Fruit fly (Drosophila melanogaster): ENCODE measurements around the gene CG46448.

The CG46448 gene

DNA sequence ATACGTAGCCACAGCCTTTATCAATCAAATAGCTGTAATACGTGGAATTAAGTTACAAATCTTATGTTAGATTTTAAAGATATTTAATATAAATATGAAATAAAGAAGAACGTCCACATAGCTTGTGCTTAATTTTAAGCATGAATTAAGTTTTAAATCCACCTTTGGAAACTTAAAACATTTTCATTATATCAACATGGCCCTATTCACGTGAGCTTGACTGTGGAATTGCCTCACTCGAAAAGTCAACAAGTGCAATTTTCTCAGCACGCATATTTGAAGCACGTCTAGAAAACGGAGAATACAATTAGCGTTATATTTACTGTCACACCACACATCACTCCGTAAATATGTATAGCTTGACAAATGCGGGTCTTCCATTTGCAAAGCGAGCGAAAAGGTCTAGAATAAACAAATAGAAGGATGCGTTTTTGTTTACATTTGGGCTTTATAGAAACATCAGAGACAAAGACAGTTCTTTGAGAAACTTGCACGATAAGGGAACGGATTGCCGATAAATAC lies 27.8 kb upstream of the CG46448 start (continued):
- peak; percentile 88 for TF ChIP-seq CG32767 (GFP tag; IDR thresholded peaks at IDR 0.05)
- peak; percentile 57 for TF ChIP-seq CG17802 (tag; optimal IDR thresholded peaks at IDR 0.05)
- TF ChIP-seq CG9727 (GFP tag; optimal IDR thresholded peaks at IDR 0.05), result peak; percentile 90
- TF ChIP-seq Nf-YA (GFP tag; IDR thresholded peaks at IDR 0.05), result peak; percentile 74
- no peak for TF ChIP-seq ash1 (GFP tag; optimal IDR thresholded peaks at IDR 0.05)
- TF ChIP-seq CG7839 (tag; optimal IDR thresholded peaks at IDR 0.05), result peak; percentile 95
- TF ChIP-seq CG7357 (GFP tag; IDR thresholded peaks at IDR 0.05), result peak; percentile 74; the same call in 2 of the 3 replicates
- peak; percentile 92 for TF ChIP-seq row (GFP tag; IDR thresholded peaks at IDR 0.05)
- no peak for TF ChIP-seq Dp (GFP tag; optimal IDR thresholded peaks at IDR 0.05)
- TF ChIP-seq Side (GFP tag; optimal IDR thresholded peaks at IDR 0.05), result no peak
- no peak for TF ChIP-seq CG34224 (GFP tag; IDR thresholded peaks at IDR 0.05; ENCODE audit: partially characterized antibody)
- TF ChIP-seq CG8290 (GFP tag; optimal IDR thresholded peaks at IDR 0.05), result peak; percentile 51
- TF ChIP-seq CG8290 (tag; optimal IDR thresholded peaks at IDR 0.05), result peak; percentile 24 to 63
- TF ChIP-seq D (optimal IDR thresholded peaks at IDR 0.05), result no peak
- peak; percentile 79 for TF ChIP-seq D (GFP tag; optimal IDR thresholded peaks at IDR 0.05)
- TF ChIP-seq CG4820 (GFP tag; optimal IDR thresholded peaks at IDR 0.05), result peak; percentile 84
- TF ChIP-seq fd3F (GFP tag; optimal IDR thresholded peaks at IDR 0.05), result peak; percentile 89
- peak; percentile 76 for TF ChIP-seq CG30431 (GFP tag; optimal IDR thresholded peaks at IDR 0.05)
- peak in 1 of 2 experiments; percentile 58 for TF ChIP-seq insv (GFP tag; optimal IDR thresholded peaks at IDR 0.05)
- TF ChIP-seq E2f2 (GFP tag; IDR thresholded peaks at IDR 0.05), result peak; percentile 61
- peak; percentile 11 for TF ChIP-seq CG12769 (tag; optimal IDR thresholded peaks at IDR 0.05)
- peak; percentile 80 for TF ChIP-seq ATbp (GFP tag; optimal IDR thresholded peaks at IDR 0.05)
- TF ChIP-seq gro (GFP tag; optimal IDR thresholded peaks at IDR 0.05), result no peak
- no peak for TF ChIP-seq ab (GFP tag; optimal IDR thresholded peaks at IDR 0.05)
- no peak for TF ChIP-seq pita (GFP tag; optimal IDR thresholded peaks at IDR 0.05)
- TF ChIP-seq p53 (GFP tag; optimal IDR thresholded peaks at IDR 0.05), result no peak
- peak; percentile 20; the same call in 1 of the 2 replicates for TF ChIP-seq Lim3 (GFP tag; IDR thresholded peaks at IDR 0.05)
- TF ChIP-seq Opbp (GFP tag; IDR thresholded peaks at IDR 0.05; ENCODE audit: partially characterized antibody), result no peak
- TF ChIP-seq B-H2 (GFP tag; optimal IDR thresholded peaks at IDR 0.05), result peak; percentile 86
- TF ChIP-seq knrl (GFP tag; IDR thresholded peaks at IDR 0.05; ENCODE audit: partially characterized antibody), result no peak
- peak; percentile 91 for TF ChIP-seq salm (tag; optimal IDR thresholded peaks at IDR 0.05)
- TF ChIP-seq CG14667 (GFP tag; IDR thresholded peaks at IDR 0.05), result no peak; the same call in 1 of the 2 replicates
- peak; percentile 90 for TF ChIP-seq NfI (GFP tag; optimal IDR thresholded peaks at IDR 0.05)
- peak; percentile 44 for TF ChIP-seq grn (GFP tag; optimal IDR thresholded peaks at IDR 0.05)
- TF ChIP-seq NFAT (GFP tag; IDR thresholded peaks at IDR 0.05), result peak; percentile 64
- peak; percentile 93 for TF ChIP-seq nmo (GFP tag; optimal IDR thresholded peaks at IDR 0.05)
- TF ChIP-seq unpg (GFP tag; optimal IDR thresholded peaks at IDR 0.05), result peak; percentile 96
- TF ChIP-seq MBD-R2 (GFP tag; IDR thresholded peaks at IDR 0.05), result peak; percentile 64
- peak; percentile 77 for TF ChIP-seq slou (GFP tag; optimal IDR thresholded peaks at IDR 0.05)
- TF ChIP-seq org-1 (GFP tag; optimal IDR thresholded peaks at IDR 0.05), result peak; percentile 77
- TF ChIP-seq CG18011 (GFP tag; optimal IDR thresholded peaks at IDR 0.05), result peak; percentile 47
- TF ChIP-seq CG11456 (GFP tag; IDR thresholded peaks at IDR 0.05), result peak; percentile 76; the same call in 2 of the 3 replicates
- no peak for TF ChIP-seq dimm (GFP tag; IDR thresholded peaks at IDR 0.05)
- TF ChIP-seq CG11560 (tag; IDR thresholded peaks at IDR 0.05), result no peak
- peak; percentile 94 for TF ChIP-seq corto (GFP tag; optimal IDR thresholded peaks at IDR 0.05)
- peak; percentile 84 for TF ChIP-seq CG4424 (GFP tag; optimal IDR thresholded peaks at IDR 0.05)
- peak; percentile 91 for TF ChIP-seq Meics (GFP tag; optimal IDR thresholded peaks at IDR 0.05)
- peak; percentile 91 for TF ChIP-seq CG7556 (GFP tag; optimal IDR thresholded peaks at IDR 0.05)
- peak; percentile 13; the same call in 1 of the 2 replicates for TF ChIP-seq CG8765 (GFP tag; IDR thresholded peaks at IDR 0.05)
- peak in 1 of 2 experiments; percentile 92 for TF ChIP-seq Eip74EF (GFP tag; optimal IDR thresholded peaks at IDR 0.05)

Data from whole organism, embryonic.